Worm (Caenorhabditis elegans) whole organism, young adult: ENCODE data around the gene ugt-33.

Experiments used
- F49E8.2 ChIP-seq: sonication (generic microtip); optimal IDR thresholded peaks from 3 replicates; lab custom pipeline; 2017; ENCODE audit warnings: missing genetic modification characterization, mild to moderate bottlenecking, missing compliant biosample characterization, antibody characterized with exemption, moderate library complexity; ENCODE audit not compliant: insufficient read depth
- F57A8.1 ChIP-seq: fragments of 200-800 bp; sonication (Bioruptor generic); optimal IDR thresholded peaks from 2 replicates; lab custom pipeline; 2018; ENCODE audit warnings: mild to moderate bottlenecking, missing genetic modification characterization, moderate library complexity, missing compliant biosample characterization
- ama-1 ChIP-seq, 3 experiments: fragments of 150-350 bp in 1 of 3; sonication (generic microtip) in 2 of 3; optimal IDR thresholded peaks; 2 replicates each; lab custom pipeline; 2014 to 2018; ENCODE audit warnings: missing biosample characterization in 2 of 3, missing genetic modification characterization in 2 of 3, missing genetic modification reagents in 2 of 3
- die-1 ChIP-seq: sonication (generic microtip); optimal IDR thresholded peaks from 2 replicates; lab custom pipeline; 2016; ENCODE audit warnings: missing genotype, mild to moderate bottlenecking, missing genetic modification characterization, missing compliant biosample characterization
- dpff-1 ChIP-seq: sonication (generic microtip); optimal IDR thresholded peaks from 2 replicates; lab custom pipeline; 2017; ENCODE audit warnings: mild to moderate bottlenecking, missing genetic modification characterization, missing compliant biosample characterization
- dpl-1 ChIP-seq: fragments of 150-350 bp; optimal IDR thresholded peaks from 2 replicates; lab custom pipeline; 2014; ENCODE audit warnings: missing biosample characterization, missing genetic modification reagents, missing genetic modification characterization
- him-1 ChIP-seq: sonication (generic microtip); optimal IDR thresholded peaks from 2 replicates; lab custom pipeline; 2016; ENCODE audit warnings: missing genotype, missing genetic modification reagents, missing genetic modification characterization, missing compliant biosample characterization
- hlh-12 ChIP-seq: sonication (generic microtip); optimal IDR thresholded peaks from 2 replicates; lab custom pipeline; 2016; ENCODE audit warnings: missing genetic modification characterization, missing compliant biosample characterization
- lin-35 ChIP-seq, 3 experiments: fragments of 150-350 bp in 2 of 3; sonication (generic microtip) in 1 of 3; optimal IDR thresholded peaks; 2 replicates each; lab custom pipeline; 2014 to 2018; ENCODE audit warnings: missing biosample characterization in 3 of 3, missing genetic modification characterization in 3 of 3, missing genetic modification reagents in 3 of 3
- lsy-27 ChIP-seq: sonication (generic microtip); optimal IDR thresholded peaks from 2 replicates; lab custom pipeline; 2017; ENCODE audit warnings: missing genetic modification characterization, mild to moderate bottlenecking, missing compliant biosample characterization, antibody characterized with exemption, missing genotype, borderline replicate concordance; ENCODE audit not compliant: insufficient read depth
- nfya-1 ChIP-seq: sonication (generic microtip); optimal IDR thresholded peaks from 2 replicates; lab custom pipeline; 2017; ENCODE audit warnings: antibody characterized with exemption, missing compliant biosample characterization, missing genetic modification characterization, borderline replicate concordance; ENCODE audit not compliant: insufficient read depth
- pha-4 ChIP-seq: fragments of 150-350 bp; sonication (generic microtip); optimal IDR thresholded peaks from 2 replicates; lab custom pipeline; 2014; ENCODE audit warnings: missing biosample characterization, missing genetic modification reagents, missing genetic modification characterization
- snpc-4 ChIP-seq, 5 experiments: fragments of 150-350 bp in 1 of 5; sonication (generic microtip) in 4 of 5; optimal IDR thresholded peaks; 2 replicates each; lab custom pipeline; 2014 to 2018; ENCODE audit warnings: missing genetic modification characterization in 5 of 5, missing biosample characterization in 3 of 5, antibody characterized with exemption in 2 of 5, mild to moderate bottlenecking in 2 of 5, missing compliant biosample characterization in 2 of 5, missing genotype in 2 of 5, moderate library complexity in 2 of 5, missing genetic modification reagents in 1 of 5
- unc-62 ChIP-seq: fragments of 150-350 bp; optimal IDR thresholded peaks from 2 replicates; lab custom pipeline; 2014; ENCODE audit warnings: missing biosample characterization, missing genetic modification reagents, missing genetic modification characterization

ce11 chrV:10529600-10529999, 36.4 kb downstream of the ugt-33 start:
- TF ChIP-seq lsy-27 (tag; lab: Kevin White, UChicago), result no peak
- TF ChIP-seq unc-62 (GFP tag; lab: Kevin White, UChicago), result no peak
- TF ChIP-seq dpff-1 (tag; lab: Kevin White, UChicago), result no peak
- no peak for TF ChIP-seq pha-4 (tag; lab: Kevin White, UChicago)
- no peak for TF ChIP-seq die-1 (tag; lab: Kevin White, UChicago)
- no peak for TF ChIP-seq dpl-1 (GFP tag; lab: Kevin White, UChicago)
- TF ChIP-seq ama-1 (optimal IDR thresholded peaks at IDR 0.05; lab: Kevin White, UChicago), result no peak
- TF ChIP-seq ama-1 (GFP tag; optimal IDR thresholded peaks at IDR 0.05; lab: Kevin White, UChicago), result no peak
- TF ChIP-seq F57A8.1 (GFP tag; lab: Kevin White, UChicago), result no peak
- TF ChIP-seq lin-35 (GFP tag; optimal IDR thresholded peaks at IDR 0.05; lab: Kevin White, UChicago), result no peak
- TF ChIP-seq nfya-1 (tag; lab: Kevin White, UChicago), result no peak
- no peak for TF ChIP-seq him-1
- no peak for TF ChIP-seq snpc-4 (GFP tag; optimal IDR thresholded peaks at IDR 0.05; lab: Kevin White, UChicago)
- TF ChIP-seq snpc-4 (tag; optimal IDR thresholded peaks at IDR 0.05; lab: Kevin White, UChicago), result no peak
- no peak for TF ChIP-seq hlh-12 (tag; lab: Kevin White, UChicago)
- TF ChIP-seq F49E8.2 (tag; lab: Kevin White, UChicago), result no peak
